Worm (Caenorhabditis elegans): ENCODE results near the gene pcyt-2.2.

Gene pcyt-2.2

DNA sequence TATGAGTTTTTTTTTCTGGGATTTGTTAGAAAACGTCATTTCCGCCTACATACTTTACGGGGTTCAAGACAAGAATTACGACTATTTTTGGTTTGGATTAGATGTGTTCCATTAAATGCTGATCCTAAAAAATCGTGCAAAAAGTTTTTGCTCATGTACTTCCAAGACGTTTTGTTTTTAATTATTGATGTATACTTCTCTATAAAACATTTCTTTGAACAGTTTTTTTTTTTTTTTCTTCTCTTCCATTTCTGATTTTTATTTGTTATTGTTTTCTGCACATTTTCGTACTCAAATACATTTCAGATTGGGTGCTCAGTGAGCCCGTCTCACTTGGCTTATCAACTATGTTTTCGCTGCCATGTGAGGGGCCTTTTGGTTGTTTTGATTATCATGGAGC is 18.9 kb downstream of the pcyt-2.2 start, which contains the start of gene C39D10.11:
Gene C39D10.11, plus strand, starts transcription at position 301 of the 400 bp plus-strand sequence.
- TF ChIP-seq syd-9 (tag; optimal IDR thresholded peaks at IDR 0.05) = no peak
- no peak for TF ChIP-seq ceh-19 (GFP tag; optimal IDR thresholded peaks at IDR 0.05)
- no peak for TF ChIP-seq nfya-1 (tag; optimal IDR thresholded peaks at IDR 0.05)
- TF ChIP-seq ceh-18 (tag; optimal IDR thresholded peaks at IDR 0.05) = no peak
- TF ChIP-seq nhr-11 (tag; optimal IDR thresholded peaks at IDR 0.05) = no peak
- no peak for TF ChIP-seq unc-3 (GFP tag; conservative IDR thresholded peaks at IDR 0.05)
- no peak for TF ChIP-seq unc-3 (tag; optimal IDR thresholded peaks at IDR 0.05)
- no peak for TF ChIP-seq sox-4 (tag; optimal IDR thresholded peaks at IDR 0.05)
- TF ChIP-seq ama-1 (optimal IDR thresholded peaks at IDR 0.05) = no peak
- no peak for TF ChIP-seq ref-2 (tag; optimal IDR thresholded peaks at IDR 0.05)
- TF ChIP-seq pag-3 (tag; optimal IDR thresholded peaks at IDR 0.05; ENCODE audit: borderline replicate concordance) = no peak
- no peak for TF ChIP-seq dmd-4 (tag; optimal IDR thresholded peaks at IDR 0.05; ENCODE audit: borderline replicate concordance)
- TF ChIP-seq gmeb-2 (tag; optimal IDR thresholded peaks at IDR 0.05) = no peak
- no peak for TF ChIP-seq elt-2 (tag; optimal IDR thresholded peaks at IDR 0.05)
- no peak for TF ChIP-seq dve-1 (tag; optimal IDR thresholded peaks at IDR 0.05)
- no peak for TF ChIP-seq hlh-15 (tag; optimal IDR thresholded peaks at IDR 0.05)
- TF ChIP-seq elt-4 (tag; optimal IDR thresholded peaks at IDR 0.05) = no peak

DNA sequence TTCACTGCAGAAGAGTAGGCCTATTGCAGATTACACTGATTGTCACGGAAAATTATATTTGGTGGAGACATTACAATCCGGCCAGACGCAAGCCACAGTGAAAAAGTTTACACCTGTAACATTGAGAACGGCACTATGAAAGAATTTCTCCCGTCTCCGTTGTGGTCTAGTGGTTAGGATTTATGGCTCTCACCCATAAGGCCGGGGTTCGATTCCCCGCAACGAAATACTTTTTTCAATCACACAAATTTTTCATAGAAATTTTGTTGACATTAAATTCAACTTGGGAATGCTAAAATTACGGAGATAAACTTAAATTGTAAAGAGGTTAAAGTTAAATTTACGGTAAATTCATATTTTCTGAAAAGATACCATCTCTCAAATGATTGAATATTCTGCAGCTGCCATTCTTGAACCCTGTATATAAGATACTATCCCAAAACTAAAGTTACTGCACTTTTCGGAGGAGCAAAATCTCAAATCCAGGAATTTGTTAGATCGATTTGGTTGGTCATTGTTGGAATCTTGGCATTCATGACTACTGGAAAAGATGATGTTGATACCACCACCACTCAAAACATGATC is 22.4 kb downstream of the pcyt-2.2 start, which contains the start of gene C39D10.1:
Gene C39D10.1, plus strand, starts transcription at position 535 of the 585 bp plus-strand sequence.
- TF ChIP-seq C08G9.2 (tag; optimal IDR thresholded peaks at IDR 0.05) = no peak

DNA sequence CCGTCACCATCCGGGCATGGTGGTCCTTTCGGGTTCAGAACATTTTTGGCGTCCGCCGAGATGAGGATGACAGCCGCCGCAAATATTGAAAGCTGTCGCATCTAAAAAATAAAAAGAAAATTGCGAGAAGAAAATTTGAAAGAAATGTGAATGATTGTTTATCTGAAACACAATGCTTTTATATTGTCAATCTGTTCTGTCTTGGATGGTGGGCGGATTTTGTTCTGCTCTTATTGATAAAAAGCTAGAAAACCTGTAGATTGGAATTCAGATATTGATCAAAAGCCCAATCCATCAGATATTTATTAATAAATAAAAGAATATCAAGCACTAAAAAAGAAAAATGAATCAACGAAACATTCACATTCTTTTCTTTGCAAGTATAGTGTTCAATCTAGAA is 29.7 kb downstream of the pcyt-2.2 start, which contains the start of gene C39D10.7:
Gene C39D10.7, minus strand, starts transcription at position 101 of the 400 bp plus-strand sequence.
- TF ChIP-seq odd-2 (tag; optimal IDR thresholded peaks at IDR 0.05) = no peak
- no peak for TF ChIP-seq hlh-8 (tag; optimal IDR thresholded peaks at IDR 0.05)
- TF ChIP-seq dve-1 (tag; optimal IDR thresholded peaks at IDR 0.05) = no peak
- no peak for TF ChIP-seq rnt-1 (tag; optimal IDR thresholded peaks at IDR 0.05)
- TF ChIP-seq unc-55 (GFP tag; optimal IDR thresholded peaks at IDR 0.05) = no peak
- no peak for TF ChIP-seq ets-4 (tag; optimal IDR thresholded peaks at IDR 0.05)
- no peak for TF ChIP-seq syd-9 (tag; optimal IDR thresholded peaks at IDR 0.05)
- TF ChIP-seq ttx-3 (tag; optimal IDR thresholded peaks at IDR 0.05) = no peak
- TF ChIP-seq pat-9 (tag; optimal IDR thresholded peaks at IDR 0.05) = no peak
- no peak for TF ChIP-seq hlh-15 (tag; optimal IDR thresholded peaks at IDR 0.05)
- no peak for TF ChIP-seq pha-2 (tag; optimal IDR thresholded peaks at IDR 0.05)
- TF ChIP-seq madf-2 (tag; optimal IDR thresholded peaks at IDR 0.05) = no peak
- no peak for TF ChIP-seq sox-4 (tag; optimal IDR thresholded peaks at IDR 0.05)
- no peak for TF ChIP-seq ceh-2 (tag; optimal IDR thresholded peaks at IDR 0.05)
- TF ChIP-seq ceh-31 (tag; optimal IDR thresholded peaks at IDR 0.05) = no peak
- TF ChIP-seq fkh-6 (tag; optimal IDR thresholded peaks at IDR 0.05) = no peak
- no peak for TF ChIP-seq C08G9.2 (tag; optimal IDR thresholded peaks at IDR 0.05)
- TF ChIP-seq ceh-22 (tag; optimal IDR thresholded peaks at IDR 0.05) = no peak
- TF ChIP-seq tbx-7 (tag; optimal IDR thresholded peaks at IDR 0.05) = no peak

DNA sequence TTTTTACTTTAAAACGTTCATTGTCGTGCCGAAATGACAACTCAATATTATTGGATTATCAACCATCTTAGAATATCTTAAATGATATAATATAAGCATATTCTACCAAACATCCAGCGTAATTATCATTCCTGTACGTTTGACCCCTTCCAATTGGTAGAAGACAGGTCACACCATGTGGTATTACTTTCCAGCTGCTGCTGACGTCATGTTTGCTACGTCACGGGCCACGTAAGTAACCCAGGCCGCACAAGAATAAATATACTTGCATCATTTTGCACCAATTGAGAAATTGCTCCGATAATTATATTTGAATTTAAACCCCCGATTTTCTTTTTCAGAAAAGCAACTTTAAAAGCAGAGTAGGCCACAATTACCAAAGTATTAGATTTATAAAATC is 31.5 kb downstream of the pcyt-2.2 start:
- no peak for TF ChIP-seq sox-2 (GFP tag; IDR thresholded peaks at IDR 0.05)
- TF ChIP-seq C38D4.7 (GFP tag; optimal IDR thresholded peaks at IDR 0.05) = no peak
- no peak for TF ChIP-seq eyg-1 (tag; optimal IDR thresholded peaks at IDR 0.05)
- TF ChIP-seq odd-2 (tag; optimal IDR thresholded peaks at IDR 0.05) = no peak
- no peak for TF ChIP-seq madf-2 (tag; optimal IDR thresholded peaks at IDR 0.05)
- no peak for TF ChIP-seq pat-9 (tag; optimal IDR thresholded peaks at IDR 0.05)
- no peak for TF ChIP-seq pha-4 (tag; optimal IDR thresholded peaks at IDR 0.05)
- no peak for TF ChIP-seq elt-4 (tag; optimal IDR thresholded peaks at IDR 0.05)
- TF ChIP-seq rnt-1 (tag; optimal IDR thresholded peaks at IDR 0.05) = no peak
